Worm (Caenorhabditis elegans) whole organism, mixed stage, embryonic: Measurements from ENCODE around the gene C27B7.7.

Experiments used
- elt-1 ChIP-seq: sonication (generic microtip); optimal IDR thresholded peaks from 2 replicates; lab custom pipeline; 2017; ENCODE audit warnings: missing genetic modification characterization, mild to moderate bottlenecking, missing compliant biosample characterization, antibody characterized with exemption, moderate library complexity, borderline replicate concordance; ENCODE audit not compliant: insufficient read depth
- nhr-2 ChIP-seq: fragments of 150-350 bp; optimal IDR thresholded peaks from 2 replicates; lab custom pipeline; 2014; ENCODE audit warnings: missing biosample characterization, missing genetic modification characterization
- nhr-237 ChIP-seq: fragments of 150-350 bp; optimal IDR thresholded peaks from 2 replicates; lab custom pipeline; 2014; ENCODE audit warnings: missing biosample characterization, missing genetic modification characterization
- ztf-11 ChIP-seq: fragments of 150-350 bp; optimal IDR thresholded peaks from 2 replicates; lab custom pipeline; 2014; ENCODE audit warnings: missing biosample characterization, missing genetic modification characterization

ce11 chrIV:8947146-8947545, 40.3 kb downstream of the C27B7.7 start:
- no peak for TF ChIP-seq ztf-11 (tag; lab: Kevin White, UChicago)
- TF ChIP-seq nhr-2 (tag; lab: Kevin White, UChicago) = no peak
- TF ChIP-seq elt-1 (tag; lab: Kevin White, UChicago) = no peak
- TF ChIP-seq nhr-237 (tag; lab: Kevin White, UChicago) = no peak
